Fruit fly (Drosophila melanogaster) whole organism, embryonic: ENCODE results near the gene Lcp65Ad.

Source experiments
- Atf3 ChIP-seq: fragments of 200-800 bp; sonication (Bioruptor generic); optimal IDR thresholded peaks from 3 replicates; lab custom pipeline; 2016; ENCODE audit warnings: missing biosample characterization, missing genetic modification characterization
- CG10321 ChIP-seq: fragments of 200-800 bp; sonication (Bioruptor generic); IDR thresholded peaks from 2 replicates; pipeline ENCODE4 v1.3.6; 2022; ENCODE audit warnings: missing biosample characterization, missing genetic modification characterization
- CG11504 ChIP-seq: fragments of 200-800 bp; sonication (Bioruptor generic); optimal IDR thresholded peaks from 3 replicates; lab custom pipeline; 2019; ENCODE audit warnings: missing biosample characterization, mild to moderate bottlenecking, missing genetic modification characterization, moderate library complexity
- CG11560 ChIP-seq: fragments of 200-800 bp; sonication (Bioruptor generic); IDR thresholded peaks from 3 replicates; pipeline ENCODE4 v1.3.6; 2022; ENCODE audit warnings: missing biosample characterization, missing genetic modification characterization
- CG11695 ChIP-seq: fragments of 200-800 bp; sonication (Bioruptor generic); IDR thresholded peaks from 3 replicates; pipeline ENCODE4 v1.3.6; 2022; ENCODE audit warnings: missing biosample characterization, missing genetic modification characterization
- CG12659 ChIP-seq: fragments of 200-800 bp; sonication (Bioruptor generic); optimal IDR thresholded peaks from 3 replicates; lab custom pipeline; 2017; ENCODE audit warnings: mild to moderate bottlenecking, missing biosample characterization, missing genetic modification reagents, missing genetic modification characterization
- CG12769 ChIP-seq: fragments of 200-800 bp; sonication (Bioruptor generic); optimal IDR thresholded peaks from 2 replicates; lab custom pipeline; 2019; ENCODE audit warnings: missing biosample characterization, mild to moderate bottlenecking, missing genetic modification characterization, moderate library complexity
- CG14441 ChIP-seq: fragments of 200-800 bp; sonication (Bioruptor generic); IDR thresholded peaks from 2 replicates; pipeline ENCODE4 v1.3.6; 2022; ENCODE audit warnings: missing biosample characterization, missing genetic modification characterization
- CG2678 ChIP-seq: fragments of 200-800 bp; sonication (Bioruptor generic); optimal IDR thresholded peaks from 3 replicates; lab custom pipeline; 2019; ENCODE audit warnings: missing biosample characterization, mild to moderate bottlenecking, missing genetic modification characterization, moderate library complexity
- CG30403 ChIP-seq: fragments of 200-800 bp; sonication (Bioruptor generic); optimal IDR thresholded peaks from 3 replicates; lab custom pipeline; 2016; ENCODE audit warnings: missing biosample characterization, missing genetic modification characterization
- CG34376 ChIP-seq: fragments of 200-800 bp; sonication (Bioruptor generic); optimal IDR thresholded peaks from 2 replicates; lab custom pipeline; 2018; ENCODE audit warnings: missing biosample characterization, mild to moderate bottlenecking, missing genetic modification characterization
- CG7556 ChIP-seq: fragments of 200-800 bp; sonication (Bioruptor generic); optimal IDR thresholded peaks from 2 replicates; lab custom pipeline; 2017; ENCODE audit warnings: missing biosample characterization, mild to moderate bottlenecking, missing genetic modification characterization
- CG7839 ChIP-seq: fragments of 200-800 bp; sonication (Bioruptor generic); optimal IDR thresholded peaks from 3 replicates; lab custom pipeline; 2018; ENCODE audit warnings: missing biosample characterization, mild to moderate bottlenecking, missing genetic modification characterization, moderate library complexity
- CG8290 ChIP-seq, 3 experiments: fragments of 200-800 bp; sonication (Bioruptor generic); optimal IDR thresholded peaks; 2 replicates each; lab custom pipeline; 2016 to 2019; ENCODE audit warnings: missing biosample characterization in 3 of 3, missing genetic modification characterization in 3 of 3, mild to moderate bottlenecking in 2 of 3, moderate library complexity in 1 of 3
- CG8944 ChIP-seq: fragments of 200-800 bp; sonication (Bioruptor generic); optimal IDR thresholded peaks from 3 replicates; lab custom pipeline; 2016; ENCODE audit warnings: missing biosample characterization, missing genetic modification characterization
- CG9932 ChIP-seq: fragments of 200-800 bp; sonication (Bioruptor generic); IDR thresholded peaks from 2 replicates; pipeline ENCODE4 v1.3.6; 2022; ENCODE audit warnings: missing biosample characterization, missing genetic modification characterization
- Dref ChIP-seq: fragments of 200-800 bp; sonication (Bioruptor generic); IDR thresholded peaks from 2 replicates; pipeline ENCODE4 v1.3.6; 2022; ENCODE audit warnings: missing biosample characterization, missing genetic modification characterization
- Ets65A ChIP-seq: fragments of 200-800 bp; sonication (Bioruptor generic); peaks from one replicate; lab custom pipeline; 2016; ENCODE audit warnings: missing biosample characterization, missing genetic modification characterization
- HLHmδ ChIP-seq: fragments of 200-800 bp; sonication (Bioruptor generic); optimal IDR thresholded peaks from 2 replicates; lab custom pipeline; 2018; ENCODE audit warnings: missing biosample characterization, mild to moderate bottlenecking, missing genetic modification characterization, moderate library complexity
- Hr51 ChIP-seq, 2 experiments: fragments of 200-800 bp; sonication (Bioruptor generic); optimal IDR thresholded peaks; 2 replicates in 1 of 2; 3 replicates in 1 of 2; lab custom pipeline; 2016 to 2018; ENCODE audit warnings: missing biosample characterization in 2 of 2, missing genetic modification characterization in 2 of 2, mild to moderate bottlenecking in 1 of 2, moderate library complexity in 1 of 2
- Med ChIP-seq: fragments of 200-800 bp; sonication (Bioruptor generic); peaks from one replicate; lab custom pipeline; 2016; ENCODE audit warnings: missing biosample characterization, missing genetic modification characterization, mild to moderate bottlenecking, inconsistent platforms, moderate library complexity
- Oli ChIP-seq: fragments of 200-800 bp; sonication (Bioruptor generic); optimal IDR thresholded peaks from 2 replicates; lab custom pipeline; 2018; ENCODE audit warnings: missing biosample characterization, mild to moderate bottlenecking, missing genetic modification characterization, moderate library complexity
- Ptx1 ChIP-seq: fragments of 200-800 bp; sonication (Bioruptor generic); IDR thresholded peaks from 2 replicates; pipeline ENCODE4 v1.3.6; 2022; ENCODE audit warnings: missing biosample characterization, missing genetic modification characterization
- Rfx ChIP-seq: fragments of 200-800 bp; sonication (Bioruptor generic); IDR thresholded peaks from 2 replicates; pipeline ENCODE4 v1.3.6; 2022; ENCODE audit warnings: missing biosample characterization, missing genetic modification characterization
- chinmo ChIP-seq: fragments of 200-800 bp; sonication (Bioruptor generic); IDR thresholded peaks from 4 replicates; pipeline ENCODE4 v1.3.6; 2022; ENCODE audit warnings: missing biosample characterization, missing genetic modification characterization; ENCODE audit not compliant: partially characterized antibody
- dmrt99B ChIP-seq: fragments of 200-800 bp; sonication (Bioruptor generic); optimal IDR thresholded peaks from 2 replicates; lab custom pipeline; 2018; ENCODE audit warnings: missing biosample characterization, mild to moderate bottlenecking, missing genetic modification characterization, moderate library complexity
- dysf ChIP-seq: fragments of 200-800 bp; sonication (Bioruptor generic); IDR thresholded peaks from 3 replicates; pipeline ENCODE4 v1.3.6; 2022; ENCODE audit warnings: missing biosample characterization, missing genetic modification characterization
- gem ChIP-seq: fragments of 200-800 bp; sonication (Bioruptor generic); optimal IDR thresholded peaks from 2 replicates; lab custom pipeline; 2019; ENCODE audit warnings: missing biosample characterization, mild to moderate bottlenecking, missing genetic modification characterization, moderate library complexity
- grau ChIP-seq: fragments of 200-800 bp; optimal IDR thresholded peaks from 3 replicates; lab custom pipeline; 2019; ENCODE audit warnings: missing biosample characterization, mild to moderate bottlenecking, missing genetic modification characterization, moderate library complexity
- ken ChIP-seq: fragments of 200-800 bp; sonication (Bioruptor generic); IDR thresholded peaks from 3 replicates; pipeline ENCODE4 v1.3.6; 2022; ENCODE audit warnings: missing biosample characterization, missing genetic modification characterization
- otp ChIP-seq: fragments of 200-800 bp; sonication (Bioruptor generic); IDR thresholded peaks from 3 replicates; pipeline ENCODE4, ENCODE4 v1.3.6; 2022; ENCODE audit warnings: missing biosample characterization, missing genetic modification characterization
- pros ChIP-seq: fragments of 200-800 bp; sonication (Bioruptor generic); optimal IDR thresholded peaks from 3 replicates; lab custom pipeline; 2019; ENCODE audit warnings: missing biosample characterization, mild to moderate bottlenecking, missing genetic modification characterization, moderate library complexity
- pum ChIP-seq: fragments of 200-800 bp; sonication (Bioruptor generic); optimal IDR thresholded peaks from 2 replicates; lab custom pipeline; 2016; ENCODE audit warnings: missing biosample characterization, missing genetic modification characterization
- row ChIP-seq: fragments of 200-800 bp; sonication (Bioruptor generic); IDR thresholded peaks from 3 replicates; pipeline ENCODE4 v1.3.6; 2022; ENCODE audit warnings: missing biosample characterization, missing genetic modification characterization
- sd ChIP-seq: fragments of 200-800 bp; sonication (Bioruptor generic); optimal IDR thresholded peaks from 3 replicates; lab custom pipeline; 2018; ENCODE audit warnings: missing biosample characterization, mild to moderate bottlenecking, missing genetic modification characterization, moderate library complexity
- shn ChIP-seq: fragments of 200-800 bp; sonication (Bioruptor generic); optimal IDR thresholded peaks from 3 replicates; lab custom pipeline; 2016; ENCODE audit warnings: missing biosample characterization, missing genetic modification characterization
- slbo ChIP-seq: fragments of 200-800 bp; sonication (Bioruptor generic); IDR thresholded peaks from 2 replicates; pipeline ENCODE4 v1.3.6; 2022; ENCODE audit warnings: missing biosample characterization, missing genetic modification characterization
- so ChIP-seq: fragments of 200-800 bp; sonication (Bioruptor generic); IDR thresholded peaks from 3 replicates; pipeline ENCODE4 v1.3.6; 2022; ENCODE audit warnings: missing biosample characterization, missing genetic modification characterization
- sr ChIP-seq: fragments of 200-800 bp; sonication (Bioruptor generic); IDR thresholded peaks from 3 replicates; pipeline ENCODE4 v1.3.6; 2022; ENCODE audit warnings: missing biosample characterization, missing genetic modification characterization
- tgo ChIP-seq: fragments of 200-800 bp; sonication (Bioruptor generic); IDR thresholded peaks from 3 replicates; pipeline ENCODE4 v1.3.6; 2022; ENCODE audit warnings: missing biosample characterization, missing genetic modification characterization
- unpg ChIP-seq: fragments of 200-800 bp; sonication (Bioruptor generic); optimal IDR thresholded peaks from 3 replicates; lab custom pipeline; 2018; ENCODE audit warnings: missing biosample characterization, mild to moderate bottlenecking, missing genetic modification characterization, moderate library complexity

The Lcp65Ad gene

dm6 chr3L:6140771-6141472 is 2.3 kb upstream of the Lcp65Ad start:
- TF ChIP-seq tgo (GFP tag; lab: Robert Waterston, UW): peak; percentile 14; the same call in 1 of the 3 replicates
- peak; percentile 27 for TF ChIP-seq CG11504
- peak in 1 of 2 experiments; percentile 47 for TF ChIP-seq Hr51 (GFP tag; optimal IDR thresholded peaks at IDR 0.05; lab: Kevin White, UChicago)
- no peak for TF ChIP-seq CG10321
- TF ChIP-seq CG30403 (GFP tag; lab: Kevin White, UChicago): peak; percentile 2
- TF ChIP-seq slbo: 0 out of 2 replicates have a peak, but pooled peaks have one; percentile 10
- no peak for TF ChIP-seq Atf3 (GFP tag; lab: Kevin White, UChicago)
- no peak for TF ChIP-seq CG11560 (tag; lab: Robert Waterston, UW)
- 0 out of 3 replicates have a peak, but pooled peaks have one; percentile 10 for TF ChIP-seq otp
- TF ChIP-seq CG7556 (GFP tag; lab: Kevin White, UChicago): peak; percentile 10
- no peak for TF ChIP-seq CG8290 (GFP tag; optimal IDR thresholded peaks at IDR 0.05; lab: Kevin White, UChicago)
- TF ChIP-seq CG8290 (tag; optimal IDR thresholded peaks at IDR 0.05; lab: Kevin White, UChicago): peak in 1 of 2 experiments; percentile 35
- TF ChIP-seq Oli: peak; percentile 33
- TF ChIP-seq sd (tag; lab: Kevin White, UChicago): peak; percentile 12
- no peak for TF ChIP-seq Dref (GFP tag; lab: Robert Waterston, UW)
- peak; percentile 7 for TF ChIP-seq Ets65A (GFP tag; lab: Kevin White, UChicago)
- peak; percentile 20 for TF ChIP-seq grau (tag; lab: Kevin White, UChicago)
- no peak for TF ChIP-seq Rfx (GFP tag; lab: Robert Waterston, UW)
- TF ChIP-seq sr (GFP tag; lab: Robert Waterston, UW): no peak
- TF ChIP-seq chinmo (GFP tag; lab: Robert Waterston, UW): peak; percentile 82; the same call in 2 of the 4 replicates
- peak; percentile 17 for TF ChIP-seq CG12769 (tag; lab: Kevin White, UChicago)
- TF ChIP-seq pum (GFP tag; lab: Kevin White, UChicago): no peak
- TF ChIP-seq HLHmδ (GFP tag; lab: Kevin White, UChicago): no peak
- TF ChIP-seq gem (tag; lab: Kevin White, UChicago): peak; percentile 52
- TF ChIP-seq so (GFP tag; lab: Robert Waterston, UW): no peak
- TF ChIP-seq CG34376: no peak
- TF ChIP-seq CG12659 (GFP tag; lab: Kevin White, UChicago): peak; percentile 4
- no peak for TF ChIP-seq ken
- peak; percentile 18 for TF ChIP-seq dmrt99B
- TF ChIP-seq pros: peak; percentile 19
- peak; percentile 21 for TF ChIP-seq CG2678
- 0 out of 3 replicates have a peak, but pooled peaks have one; percentile 22 for TF ChIP-seq row (GFP tag; lab: Robert Waterston, UW)
- TF ChIP-seq dysf: peak; percentile 45; the same call in 1 of the 3 replicates
- TF ChIP-seq unpg (GFP tag; lab: Kevin White, UChicago): peak; percentile 0
- TF ChIP-seq Ptx1: peak; percentile 26; the same call in 1 of the 2 replicates
- peak; percentile 24; the same call in 1 of the 2 replicates for TF ChIP-seq CG14441
- TF ChIP-seq CG9932 (GFP tag; lab: Robert Waterston, UW): peak; percentile 39; the same call in 1 of the 2 replicates
- no peak for TF ChIP-seq shn (GFP tag; lab: Kevin White, UChicago)
- 0 out of 3 replicates have a peak, but pooled peaks have one; percentile 17 for TF ChIP-seq CG11695 (GFP tag; lab: Robert Waterston, UW)
- peak; percentile 33 for TF ChIP-seq CG7839
- peak; percentile 8 for TF ChIP-seq Med (GFP tag; lab: Kevin White, UChicago)
- no peak for TF ChIP-seq CG8944
- TF ChIP-seq, all 482 proteins: peak for 28
